Worm (Caenorhabditis elegans) whole organism, young adult: ENCODE data around the gene C33G8.13.

Experiments used
- Y53F4B.3 ChIP-seq: fragments of 200-800 bp; sonication (Bioruptor generic); IDR thresholded peaks from 2 replicates; pipeline ENCODE4 v1.3.6; 2022; ENCODE audit warnings: missing genetic modification reagents, missing genetic modification characterization, missing compliant biosample characterization
- ama-1 ChIP-seq, 3 experiments: fragments of 150-350 bp in 1 of 3; sonication (generic microtip) in 2 of 3; optimal IDR thresholded peaks; 2 replicates each; lab custom pipeline; 2014 to 2018; ENCODE audit warnings: missing biosample characterization in 2 of 3, missing genetic modification characterization in 2 of 3, missing genetic modification reagents in 2 of 3
- attf-6 ChIP-seq: fragments of 200-800 bp; sonication (Bioruptor generic); IDR thresholded peaks from 2 replicates; pipeline ENCODE4 v1.3.6; 2022; ENCODE audit warnings: missing genetic modification reagents, missing genetic modification characterization, missing compliant biosample characterization
- ceh-100 ChIP-seq: fragments of 200-800 bp; sonication (Bioruptor generic); IDR thresholded peaks from 2 replicates; pipeline ENCODE4 v1.3.6; 2022; ENCODE audit warnings: missing genetic modification reagents, missing genetic modification characterization, missing compliant biosample characterization
- ets-4 ChIP-seq: fragments of 200-800 bp; sonication (Bioruptor generic); optimal IDR thresholded peaks from 2 replicates; lab custom pipeline; 2018; ENCODE audit warnings: mild to moderate bottlenecking, missing genetic modification characterization, missing compliant biosample characterization
- hsf-1 ChIP-seq: fragments of 200-800 bp; sonication (Bioruptor generic); IDR thresholded peaks from 2 replicates; pipeline ENCODE4 v1.3.6; 2022; ENCODE audit warnings: missing genetic modification reagents, missing genetic modification characterization, missing compliant biosample characterization
- nhr-27 ChIP-seq: fragments of 200-800 bp; sonication (Bioruptor generic); optimal IDR thresholded peaks from 2 replicates; lab custom pipeline; 2018; ENCODE audit warnings: mild to moderate bottlenecking, missing genetic modification characterization, moderate library complexity, missing compliant biosample characterization
- nhr-80 ChIP-seq: sonication (generic microtip); optimal IDR thresholded peaks from 2 replicates; lab custom pipeline; 2016; ENCODE audit warnings: missing genetic modification characterization, missing compliant biosample characterization
- rec-8 ChIP-seq, 2 experiments: sonication (generic microtip); optimal IDR thresholded peaks; 2 replicates each; lab custom pipeline; 2016; ENCODE audit warnings: mild to moderate bottlenecking in 2 of 2, missing genetic modification characterization in 2 of 2, missing genetic modification reagents in 2 of 2, missing genotype in 2 of 2, missing biosample characterization in 1 of 2, missing compliant biosample characterization in 1 of 2, moderate library complexity in 1 of 2
- snpc-1.3 ChIP-seq: sonication (generic microtip); optimal IDR thresholded peaks from 2 replicates; lab custom pipeline; 2017; ENCODE audit warnings: missing genetic modification characterization, mild to moderate bottlenecking, missing compliant biosample characterization, antibody characterized with exemption, moderate library complexity, missing genotype, missing genetic modification reagents; ENCODE audit not compliant: insufficient read depth
- unc-62 ChIP-seq: fragments of 150-350 bp; optimal IDR thresholded peaks from 2 replicates; lab custom pipeline; 2014; ENCODE audit warnings: missing biosample characterization, missing genetic modification reagents, missing genetic modification characterization
- xnd-1 ChIP-seq: sonication (generic microtip); optimal IDR thresholded peaks from 2 replicates; lab custom pipeline; 2016; ENCODE audit warnings: missing genotype, missing genetic modification reagents, missing genetic modification characterization, missing compliant biosample characterization
- zfh-2 ChIP-seq: fragments of 200-800 bp; sonication (Bioruptor generic); conservative IDR thresholded peaks from 2 replicates; pipeline ENCODE4 v1.3.6; 2022; ENCODE audit warnings: missing genetic modification reagents, missing genetic modification characterization, missing compliant biosample characterization
- ztf-18 ChIP-seq: sonication (generic microtip); optimal IDR thresholded peaks from 2 replicates; lab custom pipeline; 2016; ENCODE audit warnings: missing genotype, mild to moderate bottlenecking, missing genetic modification characterization, missing compliant biosample characterization

DNA sequence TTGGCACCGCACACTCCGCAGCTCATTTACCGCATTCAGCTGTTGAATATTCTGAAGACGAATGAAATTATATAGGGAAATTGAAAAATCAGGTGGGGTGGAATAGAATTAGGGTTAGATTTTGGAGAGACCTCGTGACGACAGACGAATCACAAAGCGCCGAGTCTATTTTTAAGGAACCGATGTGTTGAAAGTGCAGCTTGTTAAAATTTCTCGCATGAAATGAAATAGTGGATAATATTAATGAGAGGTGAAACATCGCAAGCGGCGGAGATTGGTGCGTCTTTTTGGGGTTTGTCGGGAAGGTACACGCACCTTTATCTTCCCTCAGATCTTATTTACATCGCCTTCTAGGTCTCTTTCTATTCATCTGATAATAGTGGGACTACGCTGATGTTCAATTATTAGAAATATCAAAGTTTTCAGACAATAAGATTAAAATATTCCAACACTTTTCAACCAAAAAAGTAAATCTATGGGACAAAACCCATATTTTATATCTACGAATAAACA, 26.1 kb downstream of the C33G8.13 start, which contains the start of gene nhr-140:
- no peak for TF ChIP-seq unc-62
- no peak for TF ChIP-seq Y53F4B.3
- TF ChIP-seq snpc-1.3 (tag; lab: Kevin White, UChicago), result no peak
- no peak for TF ChIP-seq ama-1 (optimal IDR thresholded peaks at IDR 0.05; lab: Kevin White, UChicago)
- no peak for TF ChIP-seq ama-1 (GFP tag; optimal IDR thresholded peaks at IDR 0.05; lab: Kevin White, UChicago)
- no peak for TF ChIP-seq ztf-18 (tag; lab: Kevin White, UChicago)
- no peak for TF ChIP-seq nhr-27 (tag; lab: Kevin White, UChicago)
- TF ChIP-seq zfh-2 (GFP tag; lab: Robert Waterston, UW), result no peak
- no peak for TF ChIP-seq rec-8 (tag; optimal IDR thresholded peaks at IDR 0.05; lab: Kevin White, UChicago)
- no peak for TF ChIP-seq ets-4 (GFP tag; lab: Kevin White, UChicago)
- TF ChIP-seq attf-6 (GFP tag; lab: Robert Waterston, UW), result no peak
- TF ChIP-seq xnd-1 (tag; lab: Kevin White, UChicago), result no peak
- no peak for TF ChIP-seq hsf-1 (GFP tag; lab: Robert Waterston, UW)
- TF ChIP-seq ceh-100 (GFP tag; lab: Robert Waterston, UW), result no peak
- no peak for TF ChIP-seq nhr-80 (tag; lab: Kevin White, UChicago)
